Worm (Caenorhabditis elegans) whole organism, L4/young adult: Measurements from ENCODE around the gene F08D12.7.

Experiments
- W03F9.2 ChIP-seq: fragments of 150-350 bp; optimal IDR thresholded peaks from 2 replicates; lab custom pipeline; 2014; ENCODE audit warnings: missing biosample characterization, missing genetic modification characterization
- dao-5 ChIP-seq: sonication (generic microtip); optimal IDR thresholded peaks from 2 replicates; lab custom pipeline; 2016; ENCODE audit warnings: missing genotype, missing genetic modification characterization, moderate library complexity, missing compliant biosample characterization
- him-1 ChIP-seq: sonication (generic microtip); optimal IDR thresholded peaks from 2 replicates; lab custom pipeline; 2016; ENCODE audit warnings: missing genotype, missing genetic modification reagents, missing genetic modification characterization, missing compliant biosample characterization

The F08D12.7 gene

ce11 chrII:2791693-2792092 is 22.8 kb upstream of the F08D12.7 start:
- no peak for TF ChIP-seq dao-5 (tag; lab: Kevin White, UChicago)
- no peak for TF ChIP-seq W03F9.2 (tag; lab: Kevin White, UChicago)
- no peak for TF ChIP-seq him-1 (tag; lab: Kevin White, UChicago)

- no peak for TF ChIP-seq him-1 (tag; lab: Kevin White, UChicago)
These were observed 18.9 kb upstream of the F08D12.7 start for ce11 chrII:2787849-2788248.

- no peak for TF ChIP-seq dao-5 (tag; lab: Kevin White, UChicago)
- no peak for TF ChIP-seq him-1 (tag; lab: Kevin White, UChicago)
- no peak for TF ChIP-seq W03F9.2 (tag; lab: Kevin White, UChicago)
These were observed 18.2 kb upstream of the F08D12.7 start, which contains the start of the genes F08D12.12 and srpa-72 for ce11 chrII:2787031-2787512. F08D12.12 (minus strand) TSS chrII:2787081. srpa-72 (plus strand) TSS chrII:2787481.

- TF ChIP-seq dao-5 (tag; lab: Kevin White, UChicago), result no peak
These were observed 16.9 kb upstream of the F08D12.7 start for ce11 chrII:2785787-2786186.

ce11 chrII:2783380-2783779 is 14.5 kb upstream of the F08D12.7 start:
- TF ChIP-seq dao-5 (tag; lab: Kevin White, UChicago), result no peak
- TF ChIP-seq W03F9.2 (tag; lab: Kevin White, UChicago), result no peak
- no peak for TF ChIP-seq him-1 (tag; lab: Kevin White, UChicago)

ce11 chrII:2781355-2781754 is 12.4 kb upstream of the F08D12.7 start, which contains the start of gene F08D12.2:
F08D12.2 (plus strand) TSS chrII:2781655.
- no peak for TF ChIP-seq him-1 (tag; lab: Kevin White, UChicago)
- TF ChIP-seq dao-5 (tag; lab: Kevin White, UChicago), result no peak
- no peak for TF ChIP-seq W03F9.2 (tag; lab: Kevin White, UChicago)

- TF ChIP-seq W03F9.2 (tag; lab: Kevin White, UChicago) (no peak), him-1 (tag; lab: Kevin White, UChicago) (no peak), dao-5 (tag; lab: Kevin White, UChicago) (no peak)
These were observed 11.9 kb upstream of the F08D12.7 start for ce11 chrII:2780804-2781203.

ce11 chrII:2779253-2779652 is 10.3 kb upstream of the F08D12.7 start, which contains the start of gene F08D12.3:
F08D12.3 (plus strand) TSS chrII:2779553.
- no peak for TF ChIP-seq dao-5 (tag; lab: Kevin White, UChicago)
- no peak for TF ChIP-seq W03F9.2 (tag; lab: Kevin White, UChicago)
- TF ChIP-seq him-1 (tag; lab: Kevin White, UChicago), result no peak

- TF ChIP-seq him-1 (tag; lab: Kevin White, UChicago), result no peak
- TF ChIP-seq dao-5 (tag; lab: Kevin White, UChicago), result no peak
- TF ChIP-seq W03F9.2 (tag; lab: Kevin White, UChicago), result no peak
These were observed 8.9 kb upstream of the F08D12.7 start, which contains the start of gene F08D12.4 for ce11 chrII:2777846-2778245. F08D12.4 (plus strand) TSS chrII:2778146.

ce11 chrII:2774904-2775303 is 6.0 kb upstream of the F08D12.7 start, which contains the start of gene fbxb-111:
fbxb-111 (minus strand) TSS chrII:2775004.
- no peak for TF ChIP-seq W03F9.2 (tag; lab: Kevin White, UChicago)

ce11 chrII:2773534-2773933 is 4.6 kb upstream of the F08D12.7 start, which contains the start of gene sdz-9:
sdz-9 (minus strand) TSS chrII:2773634.
- no peak for TF ChIP-seq W03F9.2 (tag; lab: Kevin White, UChicago)
- TF ChIP-seq dao-5 (tag; lab: Kevin White, UChicago), result no peak
- no peak for TF ChIP-seq him-1 (tag; lab: Kevin White, UChicago)

ce11 chrII:2772166-2772565 is 3.2 kb upstream of the F08D12.7 start, which contains the start of gene sdz-10:
sdz-10 (minus strand) TSS chrII:2772266.
- TF ChIP-seq W03F9.2 (tag; lab: Kevin White, UChicago), result no peak
- TF ChIP-seq dao-5 (tag; lab: Kevin White, UChicago), result no peak
- TF ChIP-seq him-1 (tag; lab: Kevin White, UChicago), result no peak

ce11 chrII:2770788-2771187 is 1.9 kb upstream of the F08D12.7 start, which contains the start of gene fbxb-105:
fbxb-105 (minus strand) TSS chrII:2770888.
- TF ChIP-seq dao-5 (tag; lab: Kevin White, UChicago) (no peak), W03F9.2 (tag; lab: Kevin White, UChicago) (no peak)

ce11 chrII:2766331-2766730 is 2.6 kb downstream of the F08D12.7 start, which contains the start of gene F08D12.15:
F08D12.15 (plus strand) TSS chrII:2766631.
- TF ChIP-seq him-1 (tag; lab: Kevin White, UChicago) (no peak), dao-5 (tag; lab: Kevin White, UChicago) (no peak), W03F9.2 (tag; lab: Kevin White, UChicago) (no peak)
